Fruit fly (Drosophila melanogaster): ENCODE measurements around the gene CG9643.

Gene CG9643

dm6 chr2L:2942639-2943038 is 36.4 kb downstream of the CG9643 start:
- TF ChIP-seq CG17801 (GFP tag; optimal IDR thresholded peaks at IDR 0.05; ENCODE audit: partially characterized antibody), result no peak

dm6 chr2L:2941353-2941752 is 37.7 kb downstream of the CG9643 start:
- TF ChIP-seq CG17801 (GFP tag; optimal IDR thresholded peaks at IDR 0.05; ENCODE audit: partially characterized antibody), result no peak

dm6 chr2L:2939698-2940097 is 39.4 kb downstream of the CG9643 start:
- no peak for TF ChIP-seq CG17801 (GFP tag; optimal IDR thresholded peaks at IDR 0.05; ENCODE audit: partially characterized antibody)

dm6 chr2L:2935704-2936103 is 43.4 kb downstream of the CG9643 start:
- TF ChIP-seq CG17801 (GFP tag; optimal IDR thresholded peaks at IDR 0.05; ENCODE audit: partially characterized antibody), result no peak

dm6 chr2L:2931555-2932131 is 47.4 kb downstream of the CG9643 start:
- TF ChIP-seq CG17801 (GFP tag; optimal IDR thresholded peaks at IDR 0.05; ENCODE audit: partially characterized antibody), result no peak

dm6 chr2L:2930646-2931045 is 48.4 kb downstream of the CG9643 start:
- no peak for TF ChIP-seq CG17801 (GFP tag; optimal IDR thresholded peaks at IDR 0.05; ENCODE audit: partially characterized antibody)
